ENCODE assay signal across 5 fruit fly cellular contexts in the genomic region with DNA sequence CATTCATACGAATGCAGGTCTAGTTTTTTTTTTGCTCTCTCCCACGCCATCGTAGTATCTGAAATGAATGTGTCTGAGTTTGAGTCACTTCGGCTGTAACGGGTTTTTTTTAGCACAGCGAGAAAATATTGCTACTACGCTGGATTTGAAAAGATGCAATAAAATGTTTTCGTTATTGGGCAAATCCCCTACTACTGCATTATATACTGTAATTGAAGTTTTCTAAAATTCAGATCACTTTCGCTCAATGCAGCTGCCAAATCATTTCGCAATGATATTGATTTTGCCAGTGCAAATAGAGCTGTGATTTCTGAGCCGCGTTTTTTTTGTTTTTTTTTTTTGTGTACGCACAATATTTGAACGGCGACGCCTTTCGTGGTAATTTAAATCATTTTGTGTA.
A peak's percentile ranks its signal among the peaks of the same experiment; 100 is the strongest.
TF ChIP-seq lines count a peak whose summit lies in the region.

No protein-coding gene starts in this region.

- no peak for TF ChIP-seq CTCF in whole organism, embryonic (GFP tag; optimal IDR thresholded peaks at IDR 0.05; lab: Kevin White, UChicago)

TF ChIP-seq in whole organism, adult, 20 proteins besides CTCF, POLR2A, EP300 and RAD21 (continues in another document):
- TF ChIP-seq Mnt (GFP tag; optimal IDR thresholded peaks at IDR 0.05; lab: Kevin White, UChicago) (no peak), CG14711 (tag; optimal IDR thresholded peaks at IDR 0.05; lab: Kevin White, UChicago) (peak; percentile 54), CG11617 (GFP tag; optimal IDR thresholded peaks at IDR 0.05; lab: Kevin White, UChicago) (no peak), pad (GFP tag; optimal IDR thresholded peaks at IDR 0.05; lab: Kevin White, UChicago) (no peak), toe (GFP tag; optimal IDR thresholded peaks at IDR 0.05; lab: Kevin White, UChicago) (peak; percentile 18), Crg-1 (GFP tag; optimal IDR thresholded peaks at IDR 0.05; lab: Kevin White, UChicago) (peak; percentile 6), tj (GFP tag; optimal IDR thresholded peaks at IDR 0.05; lab: Kevin White, UChicago) (no peak), CG33017 (tag; optimal IDR thresholded peaks at IDR 0.05; lab: Kevin White, UChicago) (no peak), CG7045 (GFP tag; optimal IDR thresholded peaks at IDR 0.05; lab: Kevin White, UChicago) (no peak), bab1 (GFP tag; optimal IDR thresholded peaks at IDR 0.05; lab: Kevin White, UChicago) (peak; percentile 69), Hr96 (GFP tag; optimal IDR thresholded peaks at IDR 0.05; lab: Kevin White, UChicago) (peak; percentile 5), ovo (GFP tag; optimal IDR thresholded peaks at IDR 0.05; lab: Kevin White, UChicago) (peak; percentile 93), CG1620 (GFP tag; optimal IDR thresholded peaks at IDR 0.05; lab: Kevin White, UChicago) (peak; percentile 46), kay (GFP tag; lab: Kevin White, UChicago; ENCODE audit: borderline replicate concordance) (peak; percentile 18), CG7101 (tag; optimal IDR thresholded peaks at IDR 0.05; lab: Kevin White, UChicago) (peak; percentile 38), cnc (optimal IDR thresholded peaks at IDR 0.05; lab: Kevin White, UChicago) (no peak), cic (GFP tag; optimal IDR thresholded peaks at IDR 0.05; lab: Kevin White, UChicago) (peak; percentile 27)

TF ChIP-seq in whole organism, embryonic, 481 proteins besides CTCF, POLR2A, EP300 and RAD21 (continues in another document):
- TF ChIP-seq emc (GFP tag; optimal IDR thresholded peaks at IDR 0.05; lab: Kevin White, UChicago) (no peak), hkb (optimal IDR thresholded peaks at IDR 0.05; lab: Kevin White, UChicago) (no peak), hkb (GFP tag; IDR thresholded peaks at IDR 0.05; lab: Robert Waterston, UW) (peak; percentile 57), HLH3B (GFP tag; IDR thresholded peaks at IDR 0.05; lab: Robert Waterston, UW) (peak; percentile 52; the same call in 1 of the 2 replicates), CG17359 (tag; optimal IDR thresholded peaks at IDR 0.05; lab: Kevin White, UChicago) (peak; percentile 25), CG3847 (GFP tag; IDR thresholded peaks at IDR 0.05; lab: Robert Waterston, UW) (no peak), amos (GFP tag; IDR thresholded peaks at IDR 0.05; lab: Robert Waterston, UW; ENCODE audit: partially characterized antibody) (no peak), run (tag; optimal IDR thresholded peaks at IDR 0.05; lab: Kevin White, UChicago) (no peak), CG2678 (tag; optimal IDR thresholded peaks at IDR 0.05; lab: Kevin White, UChicago) (peak; percentile 40), CG11093 (GFP tag; IDR thresholded peaks at IDR 0.05; lab: Robert Waterston, UW) (0 out of 3 replicates have a peak, but pooled peaks have one; percentile 46), CG6272 (GFP tag; IDR thresholded peaks at IDR 0.05; lab: Robert Waterston, UW) (0 out of 2 replicates have a peak, but pooled peaks have one; percentile 17), CG9797 (GFP tag; optimal IDR thresholded peaks at IDR 0.05; lab: Kevin White, UChicago) (no peak), dimm (GFP tag; IDR thresholded peaks at IDR 0.05; lab: Robert Waterston, UW) (0 out of 2 replicates have a peak, but pooled peaks have one; percentile 19), Stat92E (GFP tag; optimal IDR thresholded peaks at IDR 0.05; lab: Kevin White, UChicago) (no peak), CHES-1-like (GFP tag; optimal IDR thresholded peaks at IDR 0.05; lab: Kevin White, UChicago) (peak; percentile 15), sima (GFP tag; optimal IDR thresholded peaks at IDR 0.05; lab: Kevin White, UChicago) (no peak), Deaf1 (tag; optimal IDR thresholded peaks at IDR 0.05; lab: Kevin White, UChicago) (no peak)

TF ChIP-seq in whole organism, prepupa, 60 proteins besides CTCF, POLR2A, EP300 and RAD21 (continues in another document):
- TF ChIP-seq svp (GFP tag; lab: Kevin White, UChicago), result peak; percentile 90
- peak; percentile 91 for TF ChIP-seq pdm3 (GFP tag; optimal IDR thresholded peaks at IDR 0.05; lab: Kevin White, UChicago)
- TF ChIP-seq CG8632 (GFP tag; optimal IDR thresholded peaks at IDR 0.05; lab: Kevin White, UChicago), result peak; percentile 77
- peak; percentile 86 for TF ChIP-seq CG15336 (GFP tag; IDR thresholded peaks at IDR 0.05; lab: Robert Waterston, UW)
- TF ChIP-seq CG6808 (GFP tag; optimal IDR thresholded peaks at IDR 0.05; lab: Kevin White, UChicago), result peak; percentile 72
- peak; percentile 70 for TF ChIP-seq fd85E (GFP tag; optimal IDR thresholded peaks at IDR 0.05; lab: Kevin White, UChicago)
- TF ChIP-seq CG3919 (GFP tag; optimal IDR thresholded peaks at IDR 0.05; lab: Kevin White, UChicago), result peak; percentile 90
- TF ChIP-seq Hr4 (GFP tag; optimal IDR thresholded peaks at IDR 0.05; lab: Kevin White, UChicago), result peak; percentile 90
- peak; percentile 85 for TF ChIP-seq CG11294 (GFP tag; IDR thresholded peaks at IDR 0.05; lab: Robert Waterston, UW)
- no peak for TF ChIP-seq Blimp-1 (GFP tag; optimal IDR thresholded peaks at IDR 0.05; lab: Kevin White, UChicago)
- TF ChIP-seq Ets96B (tag; optimal IDR thresholded peaks at IDR 0.05; lab: Kevin White, UChicago), result peak; percentile 83
- peak; percentile 81 for TF ChIP-seq esn (GFP tag; optimal IDR thresholded peaks at IDR 0.05; lab: Kevin White, UChicago)
- peak; percentile 83 for TF ChIP-seq lz (GFP tag; optimal IDR thresholded peaks at IDR 0.05; lab: Kevin White, UChicago)
- peak; percentile 88 for TF ChIP-seq CG8119 (GFP tag; IDR thresholded peaks at IDR 0.05; lab: Robert Waterston, UW)
- peak; percentile 87 for TF ChIP-seq Hr39 (GFP tag; optimal IDR thresholded peaks at IDR 0.05; lab: Kevin White, UChicago)
- TF ChIP-seq salr (GFP tag; optimal IDR thresholded peaks at IDR 0.05; lab: Kevin White, UChicago), result peak; percentile 64 to 82
- TF ChIP-seq Eip93F (GFP tag; optimal IDR thresholded peaks at IDR 0.05; lab: Kevin White, UChicago), result no peak
- peak; percentile 84 for TF ChIP-seq CG31627 (GFP tag; optimal IDR thresholded peaks at IDR 0.05; lab: Kevin White, UChicago)
- peak; percentile 94 for TF ChIP-seq CG6163 (GFP tag; IDR thresholded peaks at IDR 0.05; lab: Robert Waterston, UW)

TF ChIP-seq in whole organism, pupa, 21 proteins besides CTCF, POLR2A, EP300 and RAD21 (continues in another document):
- peak; percentile 92 for TF ChIP-seq CG4496 (GFP tag; IDR thresholded peaks at IDR 0.05; lab: Robert Waterston, UW)
- peak; percentile 79 for TF ChIP-seq CG34367 (tag; optimal IDR thresholded peaks at IDR 0.05; lab: Kevin White, UChicago)
- TF ChIP-seq CG15710 (tag; optimal IDR thresholded peaks at IDR 0.05; lab: Kevin White, UChicago), result peak; percentile 86
- TF ChIP-seq gl (tag; optimal IDR thresholded peaks at IDR 0.05; lab: Kevin White, UChicago), result peak; percentile 52
- TF ChIP-seq Pif1A (GFP tag; optimal IDR thresholded peaks at IDR 0.05; lab: Kevin White, UChicago), result peak; percentile 89
- TF ChIP-seq CG10348 (GFP tag; IDR thresholded peaks at IDR 0.05; lab: Robert Waterston, UW), result peak; percentile 64; the same call in 1 of the 2 replicates
- peak; percentile 77 for TF ChIP-seq CG8301 (tag; optimal IDR thresholded peaks at IDR 0.05; lab: Kevin White, UChicago)
- TF ChIP-seq CG17806 (tag; optimal IDR thresholded peaks at IDR 0.05; lab: Kevin White, UChicago), result peak; percentile 81
- TF ChIP-seq CG13204 (GFP tag; optimal IDR thresholded peaks at IDR 0.05; lab: Kevin White, UChicago), result no peak
- TF ChIP-seq rn (GFP tag; IDR thresholded peaks at IDR 0.05; lab: Robert Waterston, UW), result peak; percentile 70
- TF ChIP-seq Pif1B (GFP tag; optimal IDR thresholded peaks at IDR 0.05; lab: Kevin White, UChicago), result peak; percentile 80
- TF ChIP-seq EcR (GFP tag; optimal IDR thresholded peaks at IDR 0.05; lab: Kevin White, UChicago), result peak; percentile 25
- peak; percentile 87 for TF ChIP-seq CG8159 (tag; optimal IDR thresholded peaks at IDR 0.05; lab: Kevin White, UChicago)
- peak; percentile 61 for TF ChIP-seq D1 (tag; optimal IDR thresholded peaks at IDR 0.05; lab: Kevin White, UChicago)
- peak; percentile 91 for TF ChIP-seq Ets98B (GFP tag; IDR thresholded peaks at IDR 0.05; lab: Robert Waterston, UW)
- TF ChIP-seq fd96Ca (GFP tag; IDR thresholded peaks at IDR 0.05; lab: Robert Waterston, UW), result peak; percentile 91
- peak; percentile 91 for TF ChIP-seq CG32121 (GFP tag; IDR thresholded peaks at IDR 0.05; lab: Robert Waterston, UW)
- peak; percentile 77 for TF ChIP-seq CG9948 (tag; optimal IDR thresholded peaks at IDR 0.05; lab: Kevin White, UChicago)
- TF ChIP-seq CG12605 (GFP tag; IDR thresholded peaks at IDR 0.05; lab: Robert Waterston, UW), result peak; percentile 72

TF ChIP-seq in whole organism, wandering third instar larva, 38 proteins besides CTCF, POLR2A, EP300 and RAD21 (continues in another document):
- TF ChIP-seq dmrt93B (GFP tag; optimal IDR thresholded peaks at IDR 0.05; lab: Kevin White, UChicago), result peak; percentile 39
- peak; percentile 32 for TF ChIP-seq Sp1 (GFP tag; optimal IDR thresholded peaks at IDR 0.05; lab: Kevin White, UChicago)
- TF ChIP-seq h (GFP tag; optimal IDR thresholded peaks at IDR 0.05; lab: Kevin White, UChicago), result peak; percentile 36
- peak; percentile 74 for TF ChIP-seq br (GFP tag; optimal IDR thresholded peaks at IDR 0.05; lab: Kevin White, UChicago)
- peak; percentile 4 for TF ChIP-seq Jra (GFP tag; optimal IDR thresholded peaks at IDR 0.05; lab: Kevin White, UChicago)
- TF ChIP-seq foxo (GFP tag; optimal IDR thresholded peaks at IDR 0.05; lab: Kevin White, UChicago), result peak in 1 of 2 experiments; percentile 72
- no peak for TF ChIP-seq pan (optimal IDR thresholded peaks at IDR 0.05; lab: Kevin White, UChicago)
- TF ChIP-seq Hr78 (GFP tag; optimal IDR thresholded peaks at IDR 0.05; lab: Kevin White, UChicago), result no peak
- peak; percentile 19 for TF ChIP-seq woc (GFP tag; optimal IDR thresholded peaks at IDR 0.05; lab: Kevin White, UChicago)
- no peak for TF ChIP-seq Dif (GFP tag; optimal IDR thresholded peaks at IDR 0.05; lab: Kevin White, UChicago; ENCODE audit: partially characterized antibody)
- TF ChIP-seq Hr83 (GFP tag; optimal IDR thresholded peaks at IDR 0.05; lab: Kevin White, UChicago; ENCODE audit: poor library complexity, severe bottlenecking), result peak; percentile 27
- no peak for TF ChIP-seq Vsx2 (GFP tag; optimal IDR thresholded peaks at IDR 0.05; lab: Kevin White, UChicago; ENCODE audit: partially characterized antibody)
- TF ChIP-seq brk (GFP tag; optimal IDR thresholded peaks at IDR 0.05; lab: Kevin White, UChicago), result no peak
- peak; percentile 77 for TF ChIP-seq ey (GFP tag; optimal IDR thresholded peaks at IDR 0.05; lab: Kevin White, UChicago)
- TF ChIP-seq Myc (optimal IDR thresholded peaks at IDR 0.05; lab: Kevin White, UChicago), result no peak
- TF ChIP-seq rgr (GFP tag; optimal IDR thresholded peaks at IDR 0.05; lab: Kevin White, UChicago), result peak; percentile 76
- peak; percentile 47 for TF ChIP-seq GATAd (GFP tag; optimal IDR thresholded peaks at IDR 0.05; lab: Kevin White, UChicago)
- peak; percentile 73 for TF ChIP-seq Hnf4 (GFP tag; optimal IDR thresholded peaks at IDR 0.05; lab: Kevin White, UChicago)
- TF ChIP-seq jim (GFP tag; optimal IDR thresholded peaks at IDR 0.05; lab: Kevin White, UChicago), result peak; percentile 19
- TF ChIP-seq tai (GFP tag; optimal IDR thresholded peaks at IDR 0.05; lab: Kevin White, UChicago), result peak; percentile 43
- peak; percentile 64 for TF ChIP-seq CG32264 (GFP tag; optimal IDR thresholded peaks at IDR 0.05; lab: Kevin White, UChicago)
- no peak for TF ChIP-seq Mio (GFP tag; optimal IDR thresholded peaks at IDR 0.05; lab: Kevin White, UChicago)
